Worm (Caenorhabditis elegans) whole organism, young adult: Measurements from ENCODE around the gene EGAP2.2.
A peak's percentile ranks its signal among the peaks of the same experiment; 100 is the strongest.

Experiments used
- B0019.2 ChIP-seq: fragments of 200-800 bp; sonication (Bioruptor generic); conservative IDR thresholded peaks from 2 replicates; pipeline ENCODE4 v1.3.6; 2022; ENCODE audit warnings: missing genetic modification reagents, missing genetic modification characterization, missing compliant biosample characterization
- B0035.1 ChIP-seq: sonication (generic microtip); optimal IDR thresholded peaks from 2 replicates; lab custom pipeline; 2016; ENCODE audit warnings: missing genetic modification characterization, mild to moderate bottlenecking, missing compliant biosample characterization, missing genotype, missing genetic modification reagents
- C17E4.6 ChIP-seq: fragments of 200-800 bp; sonication (Bioruptor generic); IDR thresholded peaks from 2 replicates; pipeline ENCODE4 v1.3.6; 2022; ENCODE audit warnings: missing genetic modification reagents, missing genetic modification characterization, missing compliant biosample characterization
- D2030.7 ChIP-seq: fragments of 200-800 bp; sonication (Bioruptor generic); IDR thresholded peaks from 2 replicates; pipeline ENCODE4 v1.3.6; 2022; ENCODE audit warnings: missing genetic modification reagents, missing genetic modification characterization, missing compliant biosample characterization
- F22D6.2 ChIP-seq: sonication (generic microtip); optimal IDR thresholded peaks from 2 replicates; lab custom pipeline; 2016; ENCODE audit warnings: mild to moderate bottlenecking, missing genetic modification characterization, missing compliant biosample characterization
- F33H1.4 ChIP-seq: fragments of 200-800 bp; sonication (Bioruptor generic); IDR thresholded peaks from 2 replicates; pipeline ENCODE4 v1.3.6; 2022; ENCODE audit warnings: missing genetic modification reagents, missing genetic modification characterization, missing compliant biosample characterization
- F39B2.1 ChIP-seq: fragments of 200-800 bp; sonication (Bioruptor generic); IDR thresholded peaks from 2 replicates; pipeline ENCODE4 v1.3.6; 2022; ENCODE audit warnings: missing genetic modification reagents, missing genetic modification characterization, missing compliant biosample characterization
- F55B11.4 ChIP-seq: sonication (generic microtip); optimal IDR thresholded peaks from 2 replicates; lab custom pipeline; 2016; ENCODE audit warnings: missing compliant biosample characterization, missing genetic modification characterization, borderline replicate concordance; ENCODE audit not compliant: insufficient read depth
- F57C9.4 ChIP-seq: sonication (generic microtip); optimal IDR thresholded peaks from 2 replicates; lab custom pipeline; 2017; ENCODE audit warnings: mild to moderate bottlenecking, missing genetic modification characterization, missing compliant biosample characterization
- T26A5.8 ChIP-seq: sonication (generic microtip); optimal IDR thresholded peaks from 2 replicates; lab custom pipeline; 2016; ENCODE audit warnings: missing genetic modification characterization, missing compliant biosample characterization
- Y53F4B.3 ChIP-seq: fragments of 200-800 bp; sonication (Bioruptor generic); IDR thresholded peaks from 2 replicates; pipeline ENCODE4 v1.3.6; 2022; ENCODE audit warnings: missing genetic modification reagents, missing genetic modification characterization, missing compliant biosample characterization
- Y79H2A.3 ChIP-seq: fragments of 200-800 bp; sonication (Bioruptor generic); conservative IDR thresholded peaks from 2 replicates; pipeline ENCODE4 v1.3.6; 2022; ENCODE audit warnings: missing genetic modification reagents, missing genetic modification characterization, missing compliant biosample characterization
- ZK185.1 ChIP-seq: sonication (generic microtip); optimal IDR thresholded peaks from 2 replicates; lab custom pipeline; 2016; ENCODE audit warnings: mild to moderate bottlenecking, missing genetic modification characterization, missing compliant biosample characterization; ENCODE audit not compliant: poor library complexity, severe bottlenecking
- aptf-2 ChIP-seq: fragments of 200-800 bp; sonication (Bioruptor generic); conservative IDR thresholded peaks from 2 replicates; pipeline ENCODE4 v1.3.6; 2022; ENCODE audit warnings: missing genetic modification reagents, missing genetic modification characterization, missing compliant biosample characterization
- atf-7 ChIP-seq: sonication (generic microtip); optimal IDR thresholded peaks from 2 replicates; lab custom pipeline; 2017; ENCODE audit warnings: mild to moderate bottlenecking, missing genetic modification characterization, missing compliant biosample characterization
- athp-1 ChIP-seq: sonication (generic microtip); optimal IDR thresholded peaks from 2 replicates; lab custom pipeline; 2017; ENCODE audit warnings: mild to moderate bottlenecking, missing genetic modification characterization, missing compliant biosample characterization
- attf-5 ChIP-seq: fragments of 200-800 bp; sonication (Bioruptor generic); optimal IDR thresholded peaks from 2 replicates; lab custom pipeline; 2018; ENCODE audit warnings: mild to moderate bottlenecking, missing genetic modification characterization, missing compliant biosample characterization
- cebp-1 ChIP-seq, 2 experiments: fragments of 200-800 bp in 1 of 2; sonication (Bioruptor generic) in 1 of 2; sonication (generic microtip) in 1 of 2; IDR thresholded peaks in 1 of 2; optimal IDR thresholded peaks in 1 of 2; 2 replicates each; pipeline versions ENCODE4 v1.3.6 to Lab custom; 2017 to 2022; ENCODE audit warnings: missing compliant biosample characterization in 2 of 2, missing genetic modification characterization in 2 of 2, mild to moderate bottlenecking in 1 of 2, missing genetic modification reagents in 1 of 2, moderate library complexity in 1 of 2
- ceh-40 ChIP-seq: fragments of 200-800 bp; sonication (Bioruptor generic); IDR thresholded peaks from 2 replicates; pipeline ENCODE4 v1.3.6; 2022; ENCODE audit warnings: missing genetic modification characterization, missing compliant biosample characterization
- ceh-58 ChIP-seq: fragments of 200-800 bp; sonication (Bioruptor generic); IDR thresholded peaks from 2 replicates; pipeline ENCODE4 v1.3.6; 2022; ENCODE audit warnings: missing genetic modification characterization, missing compliant biosample characterization
- die-1 ChIP-seq: sonication (generic microtip); optimal IDR thresholded peaks from 2 replicates; lab custom pipeline; 2016; ENCODE audit warnings: missing genotype, mild to moderate bottlenecking, missing genetic modification characterization, missing compliant biosample characterization
- him-1 ChIP-seq: sonication (generic microtip); optimal IDR thresholded peaks from 2 replicates; lab custom pipeline; 2016; ENCODE audit warnings: missing genotype, missing genetic modification reagents, missing genetic modification characterization, missing compliant biosample characterization
- hsf-1 ChIP-seq: fragments of 200-800 bp; sonication (Bioruptor generic); IDR thresholded peaks from 2 replicates; pipeline ENCODE4 v1.3.6; 2022; ENCODE audit warnings: missing genetic modification reagents, missing genetic modification characterization, missing compliant biosample characterization
- let-607 ChIP-seq, 2 experiments: fragments of 200-800 bp in 1 of 2; sonication (Bioruptor generic) in 1 of 2; sonication (generic microtip) in 1 of 2; optimal IDR thresholded peaks; 2 replicates each; lab custom pipeline; 2016 to 2018; ENCODE audit warnings: mild to moderate bottlenecking in 2 of 2, missing compliant biosample characterization in 2 of 2, missing genetic modification characterization in 2 of 2, moderate library complexity in 2 of 2, missing genotype in 1 of 2
- lin-26 ChIP-seq: fragments of 200-800 bp; sonication (Bioruptor generic); IDR thresholded peaks from 2 replicates; pipeline ENCODE4 v1.3.6; 2022; ENCODE audit warnings: missing genetic modification reagents, missing genetic modification characterization, missing compliant biosample characterization
- lin-35 ChIP-seq, 3 experiments: fragments of 150-350 bp in 2 of 3; sonication (generic microtip) in 1 of 3; optimal IDR thresholded peaks; 2 replicates each; lab custom pipeline; 2014 to 2018; ENCODE audit warnings: missing biosample characterization in 3 of 3, missing genetic modification characterization in 3 of 3, missing genetic modification reagents in 3 of 3
- lin-40 ChIP-seq: sonication (generic microtip); optimal IDR thresholded peaks from 2 replicates; lab custom pipeline; 2016; ENCODE audit warnings: missing genetic modification characterization, mild to moderate bottlenecking, missing compliant biosample characterization, missing genotype, missing genetic modification reagents
- lsl-1 ChIP-seq: fragments of 200-800 bp; sonication (Bioruptor generic); optimal IDR thresholded peaks from 2 replicates; lab custom pipeline; 2018; ENCODE audit warnings: mild to moderate bottlenecking, missing genetic modification characterization, moderate library complexity, missing compliant biosample characterization
- mes-4 ChIP-seq: sonication (generic microtip); optimal IDR thresholded peaks from 2 replicates; lab custom pipeline; 2016; ENCODE audit warnings: missing genotype, missing genetic modification characterization, missing compliant biosample characterization
- mxl-1 ChIP-seq: sonication (generic microtip); optimal IDR thresholded peaks from 2 replicates; lab custom pipeline; 2016; ENCODE audit warnings: missing genetic modification characterization, missing compliant biosample characterization
- nfya-1 ChIP-seq: sonication (generic microtip); optimal IDR thresholded peaks from 2 replicates; lab custom pipeline; 2017; ENCODE audit warnings: antibody characterized with exemption, missing compliant biosample characterization, missing genetic modification characterization, borderline replicate concordance; ENCODE audit not compliant: insufficient read depth
- nfya-2 ChIP-seq: fragments of 200-800 bp; sonication (Bioruptor generic); IDR thresholded peaks from 2 replicates; pipeline ENCODE4 v1.3.6; 2022; ENCODE audit warnings: missing genetic modification reagents, missing genetic modification characterization, missing compliant biosample characterization
- nhr-90 ChIP-seq: sonication (generic microtip); optimal IDR thresholded peaks from 2 replicates; lab custom pipeline; 2016; ENCODE audit warnings: missing genotype, mild to moderate bottlenecking, missing genetic modification characterization, missing compliant biosample characterization
- pha-4 ChIP-seq: fragments of 150-350 bp; sonication (generic microtip); optimal IDR thresholded peaks from 2 replicates; lab custom pipeline; 2014; ENCODE audit warnings: missing biosample characterization, missing genetic modification reagents, missing genetic modification characterization
- rcor-1 ChIP-seq: fragments of 200-800 bp; sonication (Bioruptor generic); IDR thresholded peaks from 2 replicates; pipeline ENCODE4 v1.3.6; 2022; ENCODE audit warnings: missing genetic modification reagents, missing genetic modification characterization, missing compliant biosample characterization
- rec-8 ChIP-seq, 2 experiments: sonication (generic microtip); optimal IDR thresholded peaks; 2 replicates each; lab custom pipeline; 2016; ENCODE audit warnings: mild to moderate bottlenecking in 2 of 2, missing genetic modification characterization in 2 of 2, missing genetic modification reagents in 2 of 2, missing genotype in 2 of 2, missing biosample characterization in 1 of 2, missing compliant biosample characterization in 1 of 2, moderate library complexity in 1 of 2
- rpc-1 ChIP-seq, 2 experiments: fragments of 150-350 bp in 1 of 2; sonication (generic microtip) in 1 of 2; optimal IDR thresholded peaks; 2 replicates each; lab custom pipeline; 2014 to 2018; ENCODE audit warnings: missing biosample characterization in 1 of 2, missing genetic modification characterization in 1 of 2, missing genetic modification reagents in 1 of 2, missing genotype in 1 of 2
- sea-2 ChIP-seq: fragments of 200-800 bp; sonication (Bioruptor generic); IDR thresholded peaks from 2 replicates; pipeline ENCODE4 v1.3.6; 2022; ENCODE audit warnings: missing genetic modification characterization, missing compliant biosample characterization
- snpc-1.1 ChIP-seq: sonication (generic microtip); optimal IDR thresholded peaks from 2 replicates; lab custom pipeline; 2017; ENCODE audit warnings: missing genetic modification characterization, mild to moderate bottlenecking, missing compliant biosample characterization, antibody characterized with exemption, moderate library complexity, missing genotype, missing genetic modification reagents; ENCODE audit not compliant: insufficient read depth
- snpc-4 ChIP-seq, 5 experiments: fragments of 150-350 bp in 1 of 5; sonication (generic microtip) in 4 of 5; optimal IDR thresholded peaks; 2 replicates each; lab custom pipeline; 2014 to 2018; ENCODE audit warnings: missing genetic modification characterization in 5 of 5, missing biosample characterization in 3 of 5, antibody characterized with exemption in 2 of 5, mild to moderate bottlenecking in 2 of 5, missing compliant biosample characterization in 2 of 5, missing genotype in 2 of 5, moderate library complexity in 2 of 5, missing genetic modification reagents in 1 of 5
- sptf-2 ChIP-seq: fragments of 200-800 bp; sonication (Bioruptor generic); optimal IDR thresholded peaks from 2 replicates; lab custom pipeline; 2018; ENCODE audit warnings: mild to moderate bottlenecking, missing genetic modification characterization, missing compliant biosample characterization
- tlf-1 ChIP-seq: fragments of 200-800 bp; sonication (Bioruptor generic); optimal IDR thresholded peaks from 2 replicates; lab custom pipeline; 2018; ENCODE audit warnings: mild to moderate bottlenecking, missing genetic modification characterization, missing compliant biosample characterization
- unc-62 ChIP-seq: fragments of 150-350 bp; optimal IDR thresholded peaks from 2 replicates; lab custom pipeline; 2014; ENCODE audit warnings: missing biosample characterization, missing genetic modification reagents, missing genetic modification characterization
- xnd-1 ChIP-seq: sonication (generic microtip); optimal IDR thresholded peaks from 2 replicates; lab custom pipeline; 2016; ENCODE audit warnings: missing genotype, missing genetic modification reagents, missing genetic modification characterization, missing compliant biosample characterization
- ztf-22 ChIP-seq: fragments of 200-800 bp; sonication (Bioruptor generic); optimal IDR thresholded peaks from 2 replicates; lab custom pipeline; 2018; ENCODE audit warnings: mild to moderate bottlenecking, missing genetic modification characterization, moderate library complexity, missing compliant biosample characterization
- ztf-26 ChIP-seq: sonication (generic microtip); optimal IDR thresholded peaks from 2 replicates; lab custom pipeline; 2017; ENCODE audit warnings: missing genetic modification characterization, missing compliant biosample characterization

Gene EGAP2.2

ce11 chrII:5181497-5181896 is 48.2 kb upstream of the EGAP2.2 start (continued):
- peak; percentile 16 for TF ChIP-seq nhr-90 (tag; lab: Kevin White, UChicago)
- peak; percentile 26 for TF ChIP-seq atf-7
- TF ChIP-seq mxl-1 (tag; lab: Kevin White, UChicago) = no peak
- peak in 1 of 3 experiments; percentile 50 for TF ChIP-seq lin-35 (GFP tag; optimal IDR thresholded peaks at IDR 0.05; lab: Kevin White, UChicago)
- TF ChIP-seq him-1 (tag; lab: Kevin White, UChicago) = no peak
- no peak for TF ChIP-seq T26A5.8 (tag; lab: Kevin White, UChicago)
- TF ChIP-seq aptf-2 = no peak
- peak; percentile 58 for TF ChIP-seq lin-40 (tag; lab: Kevin White, UChicago)
- no peak for TF ChIP-seq Y53F4B.3 (GFP tag; lab: Robert Waterston, UW)
- peak; percentile 31 for TF ChIP-seq unc-62 (GFP tag; lab: Kevin White, UChicago)
- no peak for TF ChIP-seq tlf-1 (GFP tag; lab: Kevin White, UChicago)
- TF ChIP-seq nfya-1 = no peak
- no peak for TF ChIP-seq sea-2
- TF ChIP-seq pha-4 (tag; lab: Kevin White, UChicago) = no peak
- no peak for TF ChIP-seq F57C9.4
- TF ChIP-seq rpc-1 (optimal IDR thresholded peaks at IDR 0.05; lab: Kevin White, UChicago) = no peak
- TF ChIP-seq rpc-1 (tag; optimal IDR thresholded peaks at IDR 0.05; lab: Kevin White, UChicago) = no peak
- TF ChIP-seq ztf-22 (GFP tag; lab: Kevin White, UChicago) = no peak
- TF ChIP-seq hsf-1 (GFP tag; lab: Robert Waterston, UW) = 0 out of 2 replicates have a peak, but pooled peaks have one; percentile 15
- no peak for TF ChIP-seq snpc-1.1 (tag; lab: Kevin White, UChicago)
- TF ChIP-seq let-607 (tag; optimal IDR thresholded peaks at IDR 0.05; lab: Kevin White, UChicago) = peak; percentile 47 to 89
- no peak for TF ChIP-seq F22D6.2
- TF ChIP-seq rec-8 (tag; optimal IDR thresholded peaks at IDR 0.05; lab: Kevin White, UChicago) = no peak
- TF ChIP-seq cebp-1 (GFP tag; IDR thresholded peaks at IDR 0.05; lab: Robert Waterston, UW) = no peak
- peak; percentile 72 for TF ChIP-seq cebp-1 (tag; optimal IDR thresholded peaks at IDR 0.05; lab: Kevin White, UChicago)
- no peak for TF ChIP-seq ceh-58
- no peak for TF ChIP-seq C17E4.6 (GFP tag; lab: Robert Waterston, UW)
- peak; percentile 46 for TF ChIP-seq die-1
- TF ChIP-seq mes-4 (tag; lab: Kevin White, UChicago) = no peak
- TF ChIP-seq attf-5 (GFP tag; lab: Kevin White, UChicago) = peak; percentile 75
- peak; percentile 58; the same call in 1 of the 2 replicates for TF ChIP-seq lin-26 (GFP tag; lab: Robert Waterston, UW)
- TF ChIP-seq ZK185.1 = peak; percentile 47
- TF ChIP-seq F33H1.4 = no peak
- TF ChIP-seq Y79H2A.3 (GFP tag; lab: Robert Waterston, UW) = no peak
- no peak for TF ChIP-seq lsl-1
- no peak for TF ChIP-seq sptf-2 (GFP tag; lab: Kevin White, UChicago)
- peak; percentile 27 for TF ChIP-seq ztf-26 (tag; lab: Kevin White, UChicago)
- no peak for TF ChIP-seq snpc-4 (GFP tag; optimal IDR thresholded peaks at IDR 0.05; lab: Kevin White, UChicago)
- peak in 3 of 4 experiments; percentile 31 to 54 (median 38) for TF ChIP-seq snpc-4 (tag; optimal IDR thresholded peaks at IDR 0.05; lab: Kevin White, UChicago)
- TF ChIP-seq xnd-1 = no peak
- TF ChIP-seq F39B2.1 (GFP tag; lab: Robert Waterston, UW) = no peak
- TF ChIP-seq nfya-2 = no peak
- TF ChIP-seq D2030.7 = no peak
- no peak for TF ChIP-seq athp-1 (tag; lab: Kevin White, UChicago)
- TF ChIP-seq F55B11.4 (tag; lab: Kevin White, UChicago) = no peak
- no peak for TF ChIP-seq B0035.1 (tag; lab: Kevin White, UChicago)
- TF ChIP-seq rcor-1 (GFP tag; lab: Robert Waterston, UW) = no peak; the same call in 1 of the 2 replicates
- TF ChIP-seq ceh-40 (GFP tag; lab: Robert Waterston, UW) = no peak
- TF ChIP-seq B0019.2 (GFP tag; lab: Robert Waterston, UW) = no peak
